Fruit fly (Drosophila melanogaster) whole organism, prepupa: Measurements from ENCODE around the gene Sws1.

ENCODE experiments used
- Blimp-1 ChIP-seq: fragments of 200-800 bp; sonication (Bioruptor generic); optimal IDR thresholded peaks from 3 replicates; lab custom pipeline; 2017; ENCODE audit warnings: missing biosample characterization, missing genetic modification characterization, mild to moderate bottlenecking, moderate library complexity, missing genetic modification reagents
- CG10631 ChIP-seq: fragments of 200-800 bp; sonication (Bioruptor generic); optimal IDR thresholded peaks from 2 replicates; lab custom pipeline; 2016; ENCODE audit warnings: missing biosample characterization, missing genetic modification characterization
- CG10669 ChIP-seq: fragments of 200-800 bp; sonication (Bioruptor generic); optimal IDR thresholded peaks from 3 replicates; lab custom pipeline; 2018; ENCODE audit warnings: missing biosample characterization, mild to moderate bottlenecking, missing genetic modification characterization, moderate library complexity
- CG11294 ChIP-seq: fragments of 200-800 bp; sonication (Bioruptor generic); IDR thresholded peaks from 2 replicates; pipeline ENCODE4 v1.3.6; 2022; ENCODE audit warnings: missing biosample characterization, missing genetic modification characterization
- CG11762 ChIP-seq: fragments of 200-800 bp; sonication (Bioruptor generic); optimal IDR thresholded peaks from 3 replicates; lab custom pipeline; 2016; ENCODE audit warnings: missing biosample characterization, missing genetic modification characterization; ENCODE audit not compliant: insufficient read depth
- CG11902 ChIP-seq: fragments of 200-800 bp; sonication (Bioruptor generic); optimal IDR thresholded peaks from 3 replicates; lab custom pipeline; 2016; ENCODE audit warnings: missing biosample characterization, missing genetic modification characterization
- CG16779 ChIP-seq: fragments of 200-800 bp; sonication (Bioruptor generic); optimal IDR thresholded peaks from 3 replicates; lab custom pipeline; 2017; ENCODE audit warnings: missing biosample characterization, mild to moderate bottlenecking, missing genetic modification characterization
- CG3032 ChIP-seq: fragments of 200-800 bp; optimal IDR thresholded peaks from 2 replicates; lab custom pipeline; 2019; ENCODE audit warnings: missing biosample characterization, mild to moderate bottlenecking, missing genetic modification characterization, moderate library complexity
- CG31627 ChIP-seq: fragments of 200-800 bp; sonication (Bioruptor generic); optimal IDR thresholded peaks from 3 replicates; lab custom pipeline; 2016; ENCODE audit warnings: missing biosample characterization, missing genetic modification characterization
- CG32006 ChIP-seq: fragments of 200-800 bp; sonication (Bioruptor generic); optimal IDR thresholded peaks from 3 replicates; lab custom pipeline; 2017; ENCODE audit warnings: missing biosample characterization, mild to moderate bottlenecking, missing genetic modification characterization
- CG4318 ChIP-seq: fragments of 200-800 bp; sonication (Bioruptor generic); optimal IDR thresholded peaks from 3 replicates; lab custom pipeline; 2017; ENCODE audit warnings: missing biosample characterization, mild to moderate bottlenecking, missing genetic modification characterization
- CG6163 ChIP-seq: fragments of 200-800 bp; sonication (Bioruptor generic); IDR thresholded peaks from 3 replicates; pipeline ENCODE4 v1.3.6; 2022; ENCODE audit warnings: missing biosample characterization, missing genetic modification characterization
- CG6276 ChIP-seq: fragments of 200-800 bp; sonication (Bioruptor generic); optimal IDR thresholded peaks from 2 replicates; lab custom pipeline; 2017; ENCODE audit warnings: missing biosample characterization, mild to moderate bottlenecking, missing genetic modification characterization
- CG6792 ChIP-seq: fragments of 200-800 bp; sonication (Bioruptor generic); optimal IDR thresholded peaks from 3 replicates; lab custom pipeline; 2016; ENCODE audit warnings: missing biosample characterization, missing genetic modification characterization
- CG6808 ChIP-seq: fragments of 200-800 bp; sonication (Bioruptor generic); optimal IDR thresholded peaks from 3 replicates; lab custom pipeline; 2017; ENCODE audit warnings: missing biosample characterization, missing genetic modification characterization, mild to moderate bottlenecking, moderate library complexity, missing genetic modification reagents
- CG7368 ChIP-seq: fragments of 200-800 bp; sonication (Bioruptor generic); optimal IDR thresholded peaks from 3 replicates; lab custom pipeline; 2016; ENCODE audit warnings: missing biosample characterization, missing genetic modification characterization
- CG8319 ChIP-seq: fragments of 200-800 bp; sonication (Bioruptor generic); optimal IDR thresholded peaks from 3 replicates; lab custom pipeline; 2016; ENCODE audit warnings: missing biosample characterization, missing genetic modification characterization
- CG9139 ChIP-seq: fragments of 200-800 bp; sonication (Bioruptor generic); optimal IDR thresholded peaks from 3 replicates; lab custom pipeline; 2017; ENCODE audit warnings: missing biosample characterization, mild to moderate bottlenecking, missing genetic modification characterization
- Eip75B ChIP-seq: fragments of 200-800 bp; sonication (Bioruptor generic); optimal IDR thresholded peaks from 3 replicates; lab custom pipeline; 2016; ENCODE audit warnings: missing biosample characterization, missing genetic modification characterization
- Eip78C ChIP-seq: fragments of 200-800 bp; sonication (Bioruptor generic); peaks from one replicate; lab custom pipeline; 2016; ENCODE audit warnings: missing biosample characterization, missing genetic modification characterization
- Eip93F ChIP-seq: fragments of 200-800 bp; sonication (Bioruptor generic); optimal IDR thresholded peaks from 2 replicates; lab custom pipeline; 2016; ENCODE audit warnings: missing biosample characterization, mild to moderate bottlenecking, missing genetic modification characterization
- Ets21C ChIP-seq: fragments of 200-800 bp; sonication (Bioruptor generic); optimal IDR thresholded peaks from 3 replicates; lab custom pipeline; 2016; ENCODE audit warnings: missing biosample characterization, missing genetic modification characterization
- Hr38 ChIP-seq: sonication (Bioruptor generic); optimal IDR thresholded peaks from 2 replicates; lab custom pipeline; 2016; ENCODE audit warnings: missing biosample characterization, missing genetic modification characterization
- Hr39 ChIP-seq: fragments of 200-800 bp; sonication (Bioruptor generic); optimal IDR thresholded peaks from 2 replicates; lab custom pipeline; 2016; ENCODE audit warnings: missing biosample characterization, missing genetic modification characterization
- Hr4 ChIP-seq: fragments of 200-800 bp; sonication (Bioruptor generic); optimal IDR thresholded peaks from 3 replicates; lab custom pipeline; 2016; ENCODE audit warnings: missing biosample characterization, missing genetic modification characterization
- Lpt ChIP-seq: fragments of 200-800 bp; sonication (Bioruptor generic); optimal IDR thresholded peaks from 3 replicates; lab custom pipeline; 2016; ENCODE audit warnings: missing biosample characterization, missing genetic modification characterization
- Met ChIP-seq: fragments of 200-800 bp; sonication (Bioruptor generic); optimal IDR thresholded peaks from 3 replicates; lab custom pipeline; 2016; ENCODE audit warnings: missing biosample characterization, missing genetic modification characterization
- OdsH ChIP-seq: fragments of 200-800 bp; sonication (Bioruptor generic); optimal IDR thresholded peaks from 3 replicates; lab custom pipeline; 2016; ENCODE audit warnings: missing biosample characterization, missing genetic modification characterization
- Sox102F ChIP-seq: fragments of 200-800 bp; sonication (Bioruptor generic); optimal IDR thresholded peaks from 2 replicates; lab custom pipeline; 2016; ENCODE audit warnings: missing biosample characterization, mild to moderate bottlenecking, missing genetic modification characterization
- Sox14 ChIP-seq: fragments of 200-800 bp; sonication (Bioruptor generic); optimal IDR thresholded peaks from 3 replicates; lab custom pipeline; 2016; ENCODE audit warnings: missing biosample characterization, missing genetic modification characterization
- Sox15 ChIP-seq: fragments of 200-800 bp; sonication (Bioruptor generic); optimal IDR thresholded peaks from 3 replicates; lab custom pipeline; 2016; ENCODE audit warnings: missing biosample characterization, missing genetic modification characterization
- achi ChIP-seq: fragments of 200-800 bp; sonication (Bioruptor generic); optimal IDR thresholded peaks from 3 replicates; lab custom pipeline; 2016; ENCODE audit warnings: missing biosample characterization, missing genetic modification characterization
- acj6 ChIP-seq: fragments of 200-800 bp; sonication (Bioruptor generic); optimal IDR thresholded peaks from 3 replicates; lab custom pipeline; 2016; ENCODE audit warnings: missing biosample characterization, missing genetic modification characterization
- cyc ChIP-seq: fragments of 200-800 bp; sonication (Bioruptor generic); optimal IDR thresholded peaks from 3 replicates; lab custom pipeline; 2016; ENCODE audit warnings: missing biosample characterization, missing genetic modification characterization
- dac ChIP-seq: fragments of 200-800 bp; sonication (Bioruptor generic); optimal IDR thresholded peaks from 2 replicates; lab custom pipeline; 2017; ENCODE audit warnings: missing biosample characterization, mild to moderate bottlenecking, missing genetic modification characterization
- dsx ChIP-seq: fragments of 200-800 bp; optimal IDR thresholded peaks from 3 replicates; lab custom pipeline; 2019; ENCODE audit warnings: missing biosample characterization, mild to moderate bottlenecking, missing genetic modification characterization, moderate library complexity; ENCODE audit not compliant: poor library complexity, severe bottlenecking
- eg ChIP-seq: fragments of 200-800 bp; sonication (Bioruptor generic); IDR thresholded peaks from 3 replicates; pipeline ENCODE4 v1.3.6; 2022; ENCODE audit warnings: missing biosample characterization, missing genetic modification characterization
- esn ChIP-seq: fragments of 200-800 bp; sonication (Bioruptor generic); optimal IDR thresholded peaks from 2 replicates; lab custom pipeline; 2016; ENCODE audit warnings: missing biosample characterization, mild to moderate bottlenecking, missing genetic modification characterization, moderate library complexity
- fd59A ChIP-seq: fragments of 200-800 bp; sonication (Bioruptor generic); optimal IDR thresholded peaks from 2 replicates; lab custom pipeline; 2017; ENCODE audit warnings: missing biosample characterization, mild to moderate bottlenecking, missing genetic modification characterization, missing genetic modification reagents
- fd85E ChIP-seq: fragments of 200-800 bp; sonication (Bioruptor generic); optimal IDR thresholded peaks from 3 replicates; lab custom pipeline; 2016; ENCODE audit warnings: missing biosample characterization, missing genetic modification characterization
- lz ChIP-seq: fragments of 200-800 bp; sonication (Bioruptor generic); optimal IDR thresholded peaks from 3 replicates; lab custom pipeline; 2016; ENCODE audit warnings: missing biosample characterization, missing genetic modification characterization
- net ChIP-seq: fragments of 200-800 bp; sonication (Bioruptor generic); optimal IDR thresholded peaks from 3 replicates; lab custom pipeline; 2016; ENCODE audit warnings: missing biosample characterization, missing genetic modification characterization
- pdm3 ChIP-seq: fragments of 200-800 bp; sonication (Bioruptor generic); optimal IDR thresholded peaks from 3 replicates; lab custom pipeline; 2016; ENCODE audit warnings: missing biosample characterization, missing genetic modification characterization
- spab ChIP-seq: fragments of 200-800 bp; sonication (Bioruptor generic); optimal IDR thresholded peaks from 2 replicates; lab custom pipeline; 2017; ENCODE audit warnings: missing biosample characterization, mild to moderate bottlenecking, missing genetic modification characterization, missing genetic modification reagents
- ss ChIP-seq, 2 experiments: fragments of 200-800 bp; sonication (Bioruptor generic); optimal IDR thresholded peaks; 2 replicates in 1 of 2; 3 replicates in 1 of 2; lab custom pipeline; 2017 to 2018; ENCODE audit warnings: mild to moderate bottlenecking in 2 of 2, missing biosample characterization in 2 of 2, missing genetic modification characterization in 2 of 2, moderate library complexity in 1 of 2
- svp ChIP-seq: fragments of 200-800 bp; sonication (Bioruptor generic); peaks from one replicate; lab custom pipeline; 2016; ENCODE audit warnings: missing biosample characterization, missing genetic modification characterization
- topi ChIP-seq: fragments of 200-800 bp; sonication (Bioruptor generic); optimal IDR thresholded peaks from 3 replicates; lab custom pipeline; 2016; ENCODE audit warnings: missing biosample characterization, missing genetic modification characterization
- vri ChIP-seq: fragments of 200-800 bp; sonication (Bioruptor generic); optimal IDR thresholded peaks from 3 replicates; lab custom pipeline; 2016; ENCODE audit warnings: missing biosample characterization, mild to moderate bottlenecking, missing genetic modification characterization

The Sws1 gene

dm6 chr2L:2591569-2591968 lies 16.7 kb upstream of the Sws1 start, which contains the start of gene CG15394:
TSS of gene CG15394 (plus strand) at chr2L:2591869.
- TF ChIP-seq ss (GFP tag; optimal IDR thresholded peaks at IDR 0.05; lab: Kevin White, UChicago) (no peak), spab (GFP tag; lab: Kevin White, UChicago) (no peak), fd59A (no peak), CG6163 (no peak), Sox15 (GFP tag; lab: Kevin White, UChicago) (no peak), Blimp-1 (GFP tag; lab: Kevin White, UChicago) (no peak), net (no peak), CG10669 (no peak), CG6792 (GFP tag; lab: Kevin White, UChicago) (no peak), fd85E (GFP tag; lab: Kevin White, UChicago) (no peak), Eip78C (GFP tag; lab: Kevin White, UChicago) (no peak), esn (GFP tag; lab: Kevin White, UChicago) (no peak), CG31627 (GFP tag; lab: Kevin White, UChicago) (no peak), Hr39 (GFP tag; lab: Kevin White, UChicago) (no peak), Lpt (GFP tag; lab: Kevin White, UChicago) (no peak), CG32006 (GFP tag; lab: Kevin White, UChicago) (no peak), dac (GFP tag; lab: Kevin White, UChicago) (no peak), Met (GFP tag; lab: Kevin White, UChicago) (no peak), CG16779 (no peak)
- TF ChIP-seq, all 60 proteins: peak for 0

dm6 chr2L:2585285-2585684 lies 10.4 kb upstream of the Sws1 start, which contains the start of gene Drp1:
TSS of gene Drp1 (minus strand) at chr2L:2585430.
- TF ChIP-seq CG7368 (no peak), CG6792 (GFP tag; lab: Kevin White, UChicago) (no peak), CG6808 (GFP tag; lab: Kevin White, UChicago) (no peak), dsx (GFP tag; lab: Kevin White, UChicago) (no peak), Met (GFP tag; lab: Kevin White, UChicago) (no peak), vri (peak; percentile 8), Hr38 (no peak), CG6163 (peak; percentile 36; the same call in 2 of the 3 replicates), esn (GFP tag; lab: Kevin White, UChicago) (no peak), Ets21C (no peak), pdm3 (GFP tag; lab: Kevin White, UChicago) (no peak), topi (GFP tag; lab: Kevin White, UChicago) (no peak), fd59A (no peak), CG16779 (no peak), eg (no peak), CG4318 (GFP tag; lab: Kevin White, UChicago) (no peak), spab (GFP tag; lab: Kevin White, UChicago) (no peak), svp (GFP tag; lab: Kevin White, UChicago) (no peak), Eip78C (GFP tag; lab: Kevin White, UChicago) (no peak), CG11902 (no peak), CG3032 (tag; lab: Kevin White, UChicago) (peak; percentile 26), net (no peak), CG32006 (GFP tag; lab: Kevin White, UChicago) (no peak), CG9139 (GFP tag; lab: Kevin White, UChicago) (no peak), lz (GFP tag; lab: Kevin White, UChicago) (peak; percentile 35), OdsH (GFP tag; lab: Kevin White, UChicago) (peak; percentile 6), CG6276 (GFP tag; lab: Kevin White, UChicago) (no peak), Eip75B (GFP tag; lab: Kevin White, UChicago) (peak; percentile 26), acj6 (GFP tag; lab: Kevin White, UChicago) (no peak), CG10631 (GFP tag; lab: Kevin White, UChicago) (peak; percentile 3), Lpt (GFP tag; lab: Kevin White, UChicago) (no peak), CG11294 (GFP tag; lab: Robert Waterston, UW) (no peak), Blimp-1 (GFP tag; lab: Kevin White, UChicago) (no peak), ss (GFP tag; optimal IDR thresholded peaks at IDR 0.05; lab: Kevin White, UChicago) (no peak), achi (GFP tag; lab: Kevin White, UChicago) (no peak), fd85E (GFP tag; lab: Kevin White, UChicago) (no peak), Hr4 (GFP tag; lab: Kevin White, UChicago) (no peak), CG11762 (GFP tag; lab: Kevin White, UChicago) (no peak), dac (GFP tag; lab: Kevin White, UChicago) (no peak), Hr39 (GFP tag; lab: Kevin White, UChicago) (peak; percentile 26), cyc (peak; percentile 32), Eip93F (no peak), Sox14 (no peak), CG8319 (GFP tag; lab: Kevin White, UChicago) (no peak), Sox102F (GFP tag; lab: Kevin White, UChicago) (no peak)
